Fruit fly (Drosophila melanogaster): ENCODE measurements around the gene CG10713.

dm6 chr3L:13422286-13422787, 12.7 kb downstream of the CG10713 start, which contains the start of gene CG32121:
- TF ChIP-seq lola (GFP tag; optimal IDR thresholded peaks at IDR 0.05) = no peak
- TF ChIP-seq GATAd (GFP tag; optimal IDR thresholded peaks at IDR 0.05) = no peak
- TF ChIP-seq Hr78 (GFP tag; optimal IDR thresholded peaks at IDR 0.05) = no peak
- TF ChIP-seq tai (GFP tag; optimal IDR thresholded peaks at IDR 0.05) = no peak
- no peak for TF ChIP-seq br (GFP tag; optimal IDR thresholded peaks at IDR 0.05)
- TF ChIP-seq h (GFP tag; optimal IDR thresholded peaks at IDR 0.05) = no peak
- no peak for TF ChIP-seq pan (optimal IDR thresholded peaks at IDR 0.05)
- TF ChIP-seq fru (GFP tag; optimal IDR thresholded peaks at IDR 0.05) = no peak
- no peak for TF ChIP-seq CrebA (GFP tag; optimal IDR thresholded peaks at IDR 0.05; ENCODE audit: borderline replicate concordance)
- no peak for TF ChIP-seq HLH106 (tag; optimal IDR thresholded peaks at IDR 0.05)

Data from whole organism, wandering third instar larva.